Comparison of ENCODE assay signal across 5 fruit fly cellular contexts in genomic region chr3L:3060054-3060979, dm6.
TF ChIP-seq lines count a peak whose summit lies in the region.

No protein-coding gene starts in this region.

TF ChIP-seq in whole organism, adult, 20 proteins besides CTCF, POLR2A, EP300 and RAD21 (continued from another document):
- TF ChIP-seq pad (GFP tag; optimal IDR thresholded peaks at IDR 0.05; lab: Kevin White, UChicago): peak; percentile 98
- TF ChIP-seq CG12768 (GFP tag; optimal IDR thresholded peaks at IDR 0.05; lab: Kevin White, UChicago): peak; percentile 100
- TF ChIP-seq Clk (GFP tag; optimal IDR thresholded peaks at IDR 0.05; lab: Kevin White, UChicago): peak; percentile 100

TF ChIP-seq in whole organism, embryonic, 481 proteins besides CTCF, POLR2A, EP300 and RAD21 (continued from another document and continues in another):
- TF ChIP-seq Meics (GFP tag; optimal IDR thresholded peaks at IDR 0.05; lab: Kevin White, UChicago) (peak; percentile 98), CG17361 (GFP tag; IDR thresholded peaks at IDR 0.05; lab: Robert Waterston, UW) (peak; percentile 97), Ssrp (tag; optimal IDR thresholded peaks at IDR 0.05; lab: Kevin White, UChicago) (peak; percentile 97), cato (GFP tag; optimal IDR thresholded peaks at IDR 0.05; lab: Kevin White, UChicago; ENCODE audit: borderline replicate concordance) (peak; percentile 97), CG2129 (GFP tag; IDR thresholded peaks at IDR 0.05; lab: Robert Waterston, UW; ENCODE audit: partially characterized antibody) (no peak), salm (tag; optimal IDR thresholded peaks at IDR 0.05; lab: Kevin White, UChicago) (peak; percentile 95), Lpt (GFP tag; optimal IDR thresholded peaks at IDR 0.05; lab: Kevin White, UChicago) (peak; percentile 12), sob (GFP tag; IDR thresholded peaks at IDR 0.05; lab: Robert Waterston, UW) (peak; percentile 99), HmgD (GFP tag; optimal IDR thresholded peaks at IDR 0.05; lab: Kevin White, UChicago) (peak; percentile 97), lbe (GFP tag; optimal IDR thresholded peaks at IDR 0.05; lab: Kevin White, UChicago) (peak; percentile 99), CG2120 (GFP tag; optimal IDR thresholded peaks at IDR 0.05; lab: Kevin White, UChicago) (peak; percentile 99), Oaz (GFP tag; IDR thresholded peaks at IDR 0.05; lab: Robert Waterston, UW) (peak; percentile 98), CG7928 (GFP tag; optimal IDR thresholded peaks at IDR 0.05; lab: Kevin White, UChicago) (peak; percentile 81), CG7839 (tag; optimal IDR thresholded peaks at IDR 0.05; lab: Kevin White, UChicago) (peak; percentile 98), CrebB (tag; optimal IDR thresholded peaks at IDR 0.05; lab: Kevin White, UChicago) (peak; percentile 96), CG1233 (GFP tag; optimal IDR thresholded peaks at IDR 0.05; lab: Kevin White, UChicago) (peak; percentile 98), C15 (GFP tag; IDR thresholded peaks at IDR 0.05; lab: Robert Waterston, UW) (peak; percentile 98), CG7271 (tag; optimal IDR thresholded peaks at IDR 0.05; lab: Kevin White, UChicago) (peak; percentile 85), CG13296 (GFP tag; optimal IDR thresholded peaks at IDR 0.05; lab: Kevin White, UChicago) (peak; percentile 97), CG6175 (GFP tag; IDR thresholded peaks at IDR 0.05; lab: Robert Waterston, UW) (peak; percentile 98), trem (tag; optimal IDR thresholded peaks at IDR 0.05; lab: Kevin White, UChicago) (peak; percentile 91), eve (GFP tag; optimal IDR thresholded peaks at IDR 0.05; lab: Kevin White, UChicago) (peak; percentile 38 to 99), CG11504 (tag; optimal IDR thresholded peaks at IDR 0.05; lab: Kevin White, UChicago) (peak; percentile 97), CG17912 (GFP tag; optimal IDR thresholded peaks at IDR 0.05; lab: Kevin White, UChicago) (peak; percentile 94), CG14050 (GFP tag; IDR thresholded peaks at IDR 0.05; lab: Robert Waterston, UW) (peak; percentile 99), D19B (GFP tag; optimal IDR thresholded peaks at IDR 0.05; lab: Kevin White, UChicago) (peak; percentile 93), NFAT (GFP tag; IDR thresholded peaks at IDR 0.05; lab: Robert Waterston, UW) (peak; percentile 99), amos (GFP tag; IDR thresholded peaks at IDR 0.05; lab: Robert Waterston, UW; ENCODE audit: partially characterized antibody) (no peak; the same call in 1 of the 2 replicates), Mad (GFP tag; optimal IDR thresholded peaks at IDR 0.05; lab: Kevin White, UChicago) (peak; percentile 98), CG15514 (GFP tag; optimal IDR thresholded peaks at IDR 0.05; lab: Kevin White, UChicago) (peak; percentile 95), Spps (tag; optimal IDR thresholded peaks at IDR 0.05; lab: Kevin White, UChicago) (peak; percentile 77)

TF ChIP-seq in whole organism, prepupa, 60 proteins besides CTCF, POLR2A, EP300 and RAD21 (continued from another document and continues in another):
- peak; percentile 98 for TF ChIP-seq CG6854 (GFP tag; optimal IDR thresholded peaks at IDR 0.05; lab: Kevin White, UChicago)
- TF ChIP-seq Gug (GFP tag; IDR thresholded peaks at IDR 0.05; lab: Robert Waterston, UW): peak; percentile 100
- TF ChIP-seq fd85E (GFP tag; optimal IDR thresholded peaks at IDR 0.05; lab: Kevin White, UChicago): peak; percentile 98
- TF ChIP-seq Ets96B (tag; optimal IDR thresholded peaks at IDR 0.05; lab: Kevin White, UChicago): peak; percentile 99
- TF ChIP-seq CG1621 (tag; optimal IDR thresholded peaks at IDR 0.05; lab: Kevin White, UChicago): peak; percentile 99
- TF ChIP-seq CG32006 (GFP tag; optimal IDR thresholded peaks at IDR 0.05; lab: Kevin White, UChicago): peak; percentile 100
- peak; percentile 100 for TF ChIP-seq net (GFP tag; optimal IDR thresholded peaks at IDR 0.05; lab: Kevin White, UChicago)
- TF ChIP-seq CG10631 (GFP tag; optimal IDR thresholded peaks at IDR 0.05; lab: Kevin White, UChicago): peak; percentile 100
- TF ChIP-seq esn (GFP tag; optimal IDR thresholded peaks at IDR 0.05; lab: Kevin White, UChicago): peak; percentile 100
- TF ChIP-seq CG11294 (GFP tag; IDR thresholded peaks at IDR 0.05; lab: Robert Waterston, UW): peak; percentile 100
- TF ChIP-seq CG6163 (GFP tag; IDR thresholded peaks at IDR 0.05; lab: Robert Waterston, UW): peak; percentile 100
- peak; percentile 100 for TF ChIP-seq CG4318 (GFP tag; optimal IDR thresholded peaks at IDR 0.05; lab: Kevin White, UChicago)
- TF ChIP-seq Eip93F (GFP tag; optimal IDR thresholded peaks at IDR 0.05; lab: Kevin White, UChicago): peak; percentile 99
- peak; percentile 100 for TF ChIP-seq Sox102F (GFP tag; optimal IDR thresholded peaks at IDR 0.05; lab: Kevin White, UChicago)
- peak; percentile 99 for TF ChIP-seq dac (GFP tag; optimal IDR thresholded peaks at IDR 0.05; lab: Kevin White, UChicago)
- peak; percentile 100 for TF ChIP-seq topi (GFP tag; optimal IDR thresholded peaks at IDR 0.05; lab: Kevin White, UChicago)
- TF ChIP-seq Hr39 (GFP tag; optimal IDR thresholded peaks at IDR 0.05; lab: Kevin White, UChicago): peak; percentile 100
- TF ChIP-seq CG10669 (GFP tag; optimal IDR thresholded peaks at IDR 0.05; lab: Kevin White, UChicago): peak; percentile 99
- TF ChIP-seq spab (GFP tag; optimal IDR thresholded peaks at IDR 0.05; lab: Kevin White, UChicago): peak; percentile 99
- peak; percentile 99 for TF ChIP-seq Hr38 (GFP tag; optimal IDR thresholded peaks at IDR 0.05; lab: Kevin White, UChicago)
- TF ChIP-seq CG9139 (GFP tag; optimal IDR thresholded peaks at IDR 0.05; lab: Kevin White, UChicago): peak; percentile 95
- peak; percentile 100 for TF ChIP-seq CG15336 (GFP tag; IDR thresholded peaks at IDR 0.05; lab: Robert Waterston, UW)
- peak; percentile 100 for TF ChIP-seq CG7368 (GFP tag; optimal IDR thresholded peaks at IDR 0.05; lab: Kevin White, UChicago)
- peak; percentile 100 for TF ChIP-seq CG34406 (GFP tag; optimal IDR thresholded peaks at IDR 0.05; lab: Kevin White, UChicago)
- TF ChIP-seq fkh (GFP tag; optimal IDR thresholded peaks at IDR 0.05; lab: Kevin White, UChicago): peak; percentile 96
- TF ChIP-seq CG3032 (tag; optimal IDR thresholded peaks at IDR 0.05; lab: Kevin White, UChicago): peak; percentile 99
- peak; percentile 94 to 97 for TF ChIP-seq ss (GFP tag; optimal IDR thresholded peaks at IDR 0.05; lab: Kevin White, UChicago)
- peak; percentile 97 for TF ChIP-seq Blimp-1 (GFP tag; optimal IDR thresholded peaks at IDR 0.05; lab: Kevin White, UChicago)
- peak; percentile 99 for TF ChIP-seq fd59A (GFP tag; optimal IDR thresholded peaks at IDR 0.05; lab: Kevin White, UChicago)
- TF ChIP-seq CG11762 (GFP tag; optimal IDR thresholded peaks at IDR 0.05; lab: Kevin White, UChicago; ENCODE audit: insufficient read depth): peak; percentile 99
- TF ChIP-seq svp (GFP tag; lab: Kevin White, UChicago): peak; percentile 100
- peak; percentile 100 for TF ChIP-seq vri (GFP tag; optimal IDR thresholded peaks at IDR 0.05; lab: Kevin White, UChicago)
- peak; percentile 100 for TF ChIP-seq CG31627 (GFP tag; optimal IDR thresholded peaks at IDR 0.05; lab: Kevin White, UChicago)

TF ChIP-seq in whole organism, pupa, 21 proteins besides CTCF, POLR2A, EP300 and RAD21 (continued from another document):
- peak; percentile 97 for TF ChIP-seq gl (tag; optimal IDR thresholded peaks at IDR 0.05; lab: Kevin White, UChicago)

TF ChIP-seq in whole organism, wandering third instar larva, 38 proteins besides CTCF, POLR2A, EP300 and RAD21 (continued from another document):
- peak; percentile 99 for TF ChIP-seq tai (GFP tag; optimal IDR thresholded peaks at IDR 0.05; lab: Kevin White, UChicago)
- TF ChIP-seq Abd-B (GFP tag; optimal IDR thresholded peaks at IDR 0.05; lab: Kevin White, UChicago): no peak
- TF ChIP-seq Hr83 (GFP tag; optimal IDR thresholded peaks at IDR 0.05; lab: Kevin White, UChicago; ENCODE audit: poor library complexity, severe bottlenecking): peak; percentile 99
- peak; percentile 100 for TF ChIP-seq rgr (GFP tag; optimal IDR thresholded peaks at IDR 0.05; lab: Kevin White, UChicago)
- no peak for TF ChIP-seq CrebA (GFP tag; optimal IDR thresholded peaks at IDR 0.05; lab: Kevin White, UChicago; ENCODE audit: borderline replicate concordance)
- TF ChIP-seq h (GFP tag; optimal IDR thresholded peaks at IDR 0.05; lab: Kevin White, UChicago): peak; percentile 100
- TF ChIP-seq Sp1 (GFP tag; optimal IDR thresholded peaks at IDR 0.05; lab: Kevin White, UChicago): peak; percentile 99
- no peak for TF ChIP-seq dl (GFP tag; optimal IDR thresholded peaks at IDR 0.05; lab: Kevin White, UChicago; ENCODE audit: insufficient read depth in 1 of 2, partially characterized antibody in 2 of 2)
- peak; percentile 89 for TF ChIP-seq Vsx2 (GFP tag; optimal IDR thresholded peaks at IDR 0.05; lab: Kevin White, UChicago; ENCODE audit: partially characterized antibody)
- TF ChIP-seq foxo (GFP tag; optimal IDR thresholded peaks at IDR 0.05; lab: Kevin White, UChicago): peak; percentile 99 to 100
- TF ChIP-seq jim (GFP tag; optimal IDR thresholded peaks at IDR 0.05; lab: Kevin White, UChicago): peak; percentile 95
- TF ChIP-seq fru (GFP tag; optimal IDR thresholded peaks at IDR 0.05; lab: Kevin White, UChicago): peak; percentile 100
- no peak for TF ChIP-seq Myc (optimal IDR thresholded peaks at IDR 0.05; lab: Kevin White, UChicago)
- TF ChIP-seq CG9705 (GFP tag; optimal IDR thresholded peaks at IDR 0.05; lab: Kevin White, UChicago): peak; percentile 98
- peak; percentile 99 for TF ChIP-seq sage (GFP tag; optimal IDR thresholded peaks at IDR 0.05; lab: Kevin White, UChicago)
- TF ChIP-seq br (GFP tag; optimal IDR thresholded peaks at IDR 0.05; lab: Kevin White, UChicago): peak; percentile 100
- TF ChIP-seq dsf (GFP tag; optimal IDR thresholded peaks at IDR 0.05; lab: Kevin White, UChicago; ENCODE audit: borderline replicate concordance): peak; percentile 98
